Worm (Caenorhabditis elegans) whole organism, young adult: ENCODE results near the gene parn-2.

Experiments
- B0019.2 ChIP-seq: fragments of 200-800 bp; sonication (Bioruptor generic); conservative IDR thresholded peaks from 2 replicates; pipeline ENCODE4 v1.3.6; 2022; ENCODE audit warnings: missing genetic modification reagents, missing genetic modification characterization, missing compliant biosample characterization
- C06A6.2 ChIP-seq: fragments of 200-800 bp; sonication (Bioruptor generic); conservative IDR thresholded peaks from 2 replicates; pipeline ENCODE4 v1.3.6; 2022; ENCODE audit warnings: missing genetic modification characterization, missing compliant biosample characterization
- F33H1.4 ChIP-seq: fragments of 200-800 bp; sonication (Bioruptor generic); IDR thresholded peaks from 2 replicates; pipeline ENCODE4 v1.3.6; 2022; ENCODE audit warnings: missing genetic modification reagents, missing genetic modification characterization, missing compliant biosample characterization
- F52B5.7 ChIP-seq: sonication (generic microtip); optimal IDR thresholded peaks from 2 replicates; lab custom pipeline; 2016; ENCODE audit warnings: mild to moderate bottlenecking, missing genetic modification characterization, missing compliant biosample characterization
- F57C9.4 ChIP-seq: sonication (generic microtip); optimal IDR thresholded peaks from 2 replicates; lab custom pipeline; 2017; ENCODE audit warnings: mild to moderate bottlenecking, missing genetic modification characterization, missing compliant biosample characterization
- K11D2.4 ChIP-seq: fragments of 200-800 bp; sonication (Bioruptor generic); IDR thresholded peaks from 2 replicates; pipeline ENCODE4 v1.3.6; 2022; ENCODE audit warnings: missing genetic modification reagents, missing genetic modification characterization, missing compliant biosample characterization
- Y53G8AR.9 ChIP-seq: fragments of 200-800 bp; sonication (Bioruptor generic); conservative IDR thresholded peaks from 2 replicates; pipeline ENCODE4 v1.3.6; 2022; ENCODE audit warnings: missing genetic modification reagents, missing genetic modification characterization, missing compliant biosample characterization
- Y79H2A.3 ChIP-seq: fragments of 200-800 bp; sonication (Bioruptor generic); conservative IDR thresholded peaks from 2 replicates; pipeline ENCODE4 v1.3.6; 2022; ENCODE audit warnings: missing genetic modification reagents, missing genetic modification characterization, missing compliant biosample characterization
- akir-1 ChIP-seq: fragments of 200-800 bp; sonication (Bioruptor generic); optimal IDR thresholded peaks from 2 replicates; lab custom pipeline; 2018; ENCODE audit warnings: mild to moderate bottlenecking, missing genetic modification characterization, moderate library complexity, missing compliant biosample characterization
- cebp-1 ChIP-seq, 2 experiments: fragments of 200-800 bp in 1 of 2; sonication (Bioruptor generic) in 1 of 2; sonication (generic microtip) in 1 of 2; IDR thresholded peaks in 1 of 2; optimal IDR thresholded peaks in 1 of 2; 2 replicates each; pipeline versions ENCODE4 v1.3.6 to Lab custom; 2017 to 2022; ENCODE audit warnings: missing compliant biosample characterization in 2 of 2, missing genetic modification characterization in 2 of 2, mild to moderate bottlenecking in 1 of 2, missing genetic modification reagents in 1 of 2, moderate library complexity in 1 of 2
- ceh-40 ChIP-seq: fragments of 200-800 bp; sonication (Bioruptor generic); IDR thresholded peaks from 2 replicates; pipeline ENCODE4 v1.3.6; 2022; ENCODE audit warnings: missing genetic modification characterization, missing compliant biosample characterization
- ceh-79 ChIP-seq: sonication (generic microtip); optimal IDR thresholded peaks from 2 replicates; lab custom pipeline; 2017; ENCODE audit warnings: mild to moderate bottlenecking, missing genetic modification characterization, missing compliant biosample characterization
- dox-1 ChIP-seq: fragments of 200-800 bp; sonication (Bioruptor generic); IDR thresholded peaks from 2 replicates; pipeline ENCODE4 v1.3.6; 2022; ENCODE audit warnings: missing genetic modification reagents, missing genetic modification characterization, missing compliant biosample characterization
- dpl-1 ChIP-seq: fragments of 150-350 bp; optimal IDR thresholded peaks from 2 replicates; lab custom pipeline; 2014; ENCODE audit warnings: missing biosample characterization, missing genetic modification reagents, missing genetic modification characterization
- efl-1 ChIP-seq: fragments of 150-350 bp; optimal IDR thresholded peaks from 2 replicates; lab custom pipeline; 2014; ENCODE audit warnings: missing biosample characterization, missing genetic modification reagents, missing genetic modification characterization
- egrh-3 ChIP-seq: fragments of 200-800 bp; sonication (Bioruptor generic); IDR thresholded peaks from 2 replicates; pipeline ENCODE4 v1.3.6; 2022; ENCODE audit warnings: missing genetic modification reagents, missing genetic modification characterization, missing compliant biosample characterization
- gei-17 ChIP-seq: fragments of 200-800 bp; sonication (Bioruptor generic); optimal IDR thresholded peaks from 2 replicates; lab custom pipeline; 2018; ENCODE audit warnings: mild to moderate bottlenecking, missing genetic modification characterization, missing compliant biosample characterization
- hlh-26 ChIP-seq: fragments of 200-800 bp; sonication (Bioruptor generic); conservative IDR thresholded peaks from 2 replicates; pipeline ENCODE4 v1.3.6; 2022; ENCODE audit warnings: missing genetic modification reagents, missing genetic modification characterization, missing compliant biosample characterization
- hmg-1.2 ChIP-seq: fragments of 200-800 bp; sonication (Bioruptor generic); IDR thresholded peaks from 2 replicates; pipeline ENCODE4 v1.3.6; 2022; ENCODE audit warnings: missing genetic modification reagents, missing genetic modification characterization, missing compliant biosample characterization
- hmg-20 ChIP-seq: fragments of 200-800 bp; sonication (Bioruptor generic); IDR thresholded peaks from 2 replicates; pipeline ENCODE4 v1.3.6; 2022; ENCODE audit warnings: missing genetic modification reagents, missing genetic modification characterization, missing compliant biosample characterization
- lin-26 ChIP-seq: fragments of 200-800 bp; sonication (Bioruptor generic); IDR thresholded peaks from 2 replicates; pipeline ENCODE4 v1.3.6; 2022; ENCODE audit warnings: missing genetic modification reagents, missing genetic modification characterization, missing compliant biosample characterization
- lin-35 ChIP-seq, 3 experiments: fragments of 150-350 bp in 2 of 3; sonication (generic microtip) in 1 of 3; optimal IDR thresholded peaks; 2 replicates each; lab custom pipeline; 2014 to 2018; ENCODE audit warnings: missing biosample characterization in 3 of 3, missing genetic modification characterization in 3 of 3, missing genetic modification reagents in 3 of 3
- lin-54 ChIP-seq: fragments of 200-800 bp; sonication (Bioruptor generic); optimal IDR thresholded peaks from 2 replicates; lab custom pipeline; 2018; ENCODE audit warnings: mild to moderate bottlenecking, missing genetic modification characterization, missing compliant biosample characterization
- lir-1 ChIP-seq: fragments of 200-800 bp; sonication (Bioruptor generic); conservative IDR thresholded peaks from 2 replicates; pipeline ENCODE4 v1.3.6; 2022; ENCODE audit warnings: missing genetic modification reagents, missing genetic modification characterization, missing compliant biosample characterization
- lsl-1 ChIP-seq: fragments of 200-800 bp; sonication (Bioruptor generic); optimal IDR thresholded peaks from 2 replicates; lab custom pipeline; 2018; ENCODE audit warnings: mild to moderate bottlenecking, missing genetic modification characterization, moderate library complexity, missing compliant biosample characterization
- madf-6 ChIP-seq: fragments of 200-800 bp; sonication (Bioruptor generic); IDR thresholded peaks from 2 replicates; pipeline ENCODE4 v1.3.6; 2022; ENCODE audit warnings: missing genetic modification reagents, missing genetic modification characterization, missing compliant biosample characterization
- mxl-1 ChIP-seq: sonication (generic microtip); optimal IDR thresholded peaks from 2 replicates; lab custom pipeline; 2016; ENCODE audit warnings: missing genetic modification characterization, missing compliant biosample characterization
- nfyb-1 ChIP-seq: fragments of 200-800 bp; sonication (Bioruptor generic); IDR thresholded peaks from 2 replicates; pipeline ENCODE4 v1.3.6; 2022; ENCODE audit warnings: missing genetic modification reagents, missing genetic modification characterization, missing compliant biosample characterization
- nhr-27 ChIP-seq: fragments of 200-800 bp; sonication (Bioruptor generic); optimal IDR thresholded peaks from 2 replicates; lab custom pipeline; 2018; ENCODE audit warnings: mild to moderate bottlenecking, missing genetic modification characterization, moderate library complexity, missing compliant biosample characterization
- nhr-80 ChIP-seq: sonication (generic microtip); optimal IDR thresholded peaks from 2 replicates; lab custom pipeline; 2016; ENCODE audit warnings: missing genetic modification characterization, missing compliant biosample characterization
- rcor-1 ChIP-seq: fragments of 200-800 bp; sonication (Bioruptor generic); IDR thresholded peaks from 2 replicates; pipeline ENCODE4 v1.3.6; 2022; ENCODE audit warnings: missing genetic modification reagents, missing genetic modification characterization, missing compliant biosample characterization
- repo-1 ChIP-seq: sonication (generic microtip); optimal IDR thresholded peaks from 2 replicates; lab custom pipeline; 2017; ENCODE audit warnings: mild to moderate bottlenecking, missing genetic modification characterization, missing compliant biosample characterization
- sdz-38 ChIP-seq: sonication (generic microtip); optimal IDR thresholded peaks from 2 replicates; lab custom pipeline; 2016; ENCODE audit warnings: missing genotype, missing genetic modification characterization, missing compliant biosample characterization
- snpc-4 ChIP-seq, 5 experiments: fragments of 150-350 bp in 1 of 5; sonication (generic microtip) in 4 of 5; optimal IDR thresholded peaks; 2 replicates each; lab custom pipeline; 2014 to 2018; ENCODE audit warnings: missing genetic modification characterization in 5 of 5, missing biosample characterization in 3 of 5, antibody characterized with exemption in 2 of 5, mild to moderate bottlenecking in 2 of 5, missing compliant biosample characterization in 2 of 5, missing genotype in 2 of 5, moderate library complexity in 2 of 5, missing genetic modification reagents in 1 of 5
- tbp1 ChIP-seq: fragments of 200-800 bp; sonication (Bioruptor generic); optimal IDR thresholded peaks from 2 replicates; lab custom pipeline; 2018; ENCODE audit warnings: mild to moderate bottlenecking, missing genetic modification characterization, missing compliant biosample characterization
- tbx-9 ChIP-seq: sonication (generic microtip); optimal IDR thresholded peaks from 2 replicates; lab custom pipeline; 2016; ENCODE audit warnings: borderline replicate concordance, missing genetic modification characterization, inconsistent platforms, missing compliant biosample characterization
- zfh-2 ChIP-seq: fragments of 200-800 bp; sonication (Bioruptor generic); conservative IDR thresholded peaks from 2 replicates; pipeline ENCODE4 v1.3.6; 2022; ENCODE audit warnings: missing genetic modification reagents, missing genetic modification characterization, missing compliant biosample characterization
- ztf-22 ChIP-seq: fragments of 200-800 bp; sonication (Bioruptor generic); optimal IDR thresholded peaks from 2 replicates; lab custom pipeline; 2018; ENCODE audit warnings: mild to moderate bottlenecking, missing genetic modification characterization, moderate library complexity, missing compliant biosample characterization
- ztf-26 ChIP-seq: sonication (generic microtip); optimal IDR thresholded peaks from 2 replicates; lab custom pipeline; 2017; ENCODE audit warnings: missing genetic modification characterization, missing compliant biosample characterization
- ztf-3 ChIP-seq: fragments of 200-800 bp; sonication (Bioruptor generic); optimal IDR thresholded peaks from 2 replicates; lab custom pipeline; 2018; ENCODE audit warnings: mild to moderate bottlenecking, missing genetic modification characterization, missing compliant biosample characterization
- ztf-6 ChIP-seq: fragments of 200-800 bp; sonication (Bioruptor generic); IDR thresholded peaks from 2 replicates; pipeline ENCODE4 v1.3.6; 2022; ENCODE audit warnings: missing genetic modification reagents, missing genetic modification characterization, missing compliant biosample characterization

The parn-2 gene

ce11 chrII:12228005-12228404, 28.4 kb downstream of the parn-2 start, which contains the start of gene sinh-1:
Gene sinh-1, plus strand, starts transcription at chrII:12228305.
- TF ChIP-seq ztf-26 (tag; lab: Kevin White, UChicago) (no peak), sdz-38 (no peak), C06A6.2 (GFP tag; lab: Robert Waterston, UW) (no peak), nhr-27 (tag; lab: Kevin White, UChicago) (no peak), ceh-40 (GFP tag; lab: Robert Waterston, UW) (no peak), tbx-9 (no peak), akir-1 (no peak), B0019.2 (no peak), ceh-79 (no peak), dpl-1 (GFP tag; lab: Kevin White, UChicago) (no peak), F57C9.4 (tag; lab: Kevin White, UChicago) (no peak), egrh-3 (GFP tag; lab: Robert Waterston, UW) (no peak), Y79H2A.3 (GFP tag; lab: Robert Waterston, UW) (no peak), nfyb-1 (GFP tag; lab: Robert Waterston, UW) (no peak), mxl-1 (tag; lab: Kevin White, UChicago) (no peak), nhr-80 (no peak), lir-1 (no peak), ztf-6 (GFP tag; lab: Robert Waterston, UW) (no peak)

DNA sequence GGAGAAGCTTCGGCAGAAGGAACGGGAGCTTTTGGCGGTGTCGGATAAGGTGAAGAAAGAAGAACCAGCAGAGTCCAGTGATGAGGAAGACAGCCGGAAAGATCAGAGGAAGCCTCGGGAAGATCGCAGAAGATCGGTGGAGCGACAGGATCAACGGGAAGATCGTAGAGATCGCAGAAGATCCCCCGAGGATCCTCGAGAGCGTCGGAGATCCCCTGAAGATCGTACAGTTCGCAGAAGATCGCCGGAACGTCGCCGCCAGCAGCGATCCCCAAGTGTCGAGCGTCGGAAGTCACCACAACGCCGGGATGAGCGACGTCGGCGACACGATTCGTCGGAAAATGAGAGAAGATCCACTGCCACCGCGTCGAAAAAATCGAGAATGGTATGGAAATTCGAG, 30.2 kb downstream of the parn-2 start:
- peak; percentile 45; the same call in 1 of the 2 replicates for TF ChIP-seq zfh-2 (GFP tag; lab: Robert Waterston, UW)
- peak; percentile 57; the same call in 1 of the 2 replicates for TF ChIP-seq egrh-3 (GFP tag; lab: Robert Waterston, UW)
- TF ChIP-seq hlh-26 (GFP tag; lab: Robert Waterston, UW), result no peak

ce11 chrII:12224916-12225406, 31.5 kb downstream of the parn-2 start, which contains the start of the genes pqn-87 and rsr-2:
Gene pqn-87, minus strand, starts transcription at chrII:12225086.
Gene rsr-2, plus strand, starts transcription at chrII:12225356.
- no peak for TF ChIP-seq mxl-1 (tag; lab: Kevin White, UChicago)
- peak; percentile 11; the same call in 1 of the 2 replicates for TF ChIP-seq madf-6 (GFP tag; lab: Robert Waterston, UW)
- peak; percentile 15; the same call in 1 of the 2 replicates for TF ChIP-seq hmg-1.2 (GFP tag; lab: Robert Waterston, UW)
- peak; percentile 51 for TF ChIP-seq lsl-1 (GFP tag; lab: Kevin White, UChicago)
- no peak for TF ChIP-seq ztf-3
- no peak for TF ChIP-seq snpc-4 (GFP tag; optimal IDR thresholded peaks at IDR 0.05; lab: Kevin White, UChicago)
- TF ChIP-seq snpc-4 (tag; optimal IDR thresholded peaks at IDR 0.05; lab: Kevin White, UChicago), result peak in 1 of 4 experiments; percentile 14
- TF ChIP-seq F33H1.4 (GFP tag; lab: Robert Waterston, UW), result peak; percentile 83
- no peak for TF ChIP-seq cebp-1 (GFP tag; IDR thresholded peaks at IDR 0.05; lab: Robert Waterston, UW)
- no peak for TF ChIP-seq cebp-1 (tag; optimal IDR thresholded peaks at IDR 0.05; lab: Kevin White, UChicago)
- TF ChIP-seq dox-1 (GFP tag; lab: Robert Waterston, UW), result peak; percentile 46; the same call in 1 of the 2 replicates
- peak; percentile 55 for TF ChIP-seq efl-1

DNA sequence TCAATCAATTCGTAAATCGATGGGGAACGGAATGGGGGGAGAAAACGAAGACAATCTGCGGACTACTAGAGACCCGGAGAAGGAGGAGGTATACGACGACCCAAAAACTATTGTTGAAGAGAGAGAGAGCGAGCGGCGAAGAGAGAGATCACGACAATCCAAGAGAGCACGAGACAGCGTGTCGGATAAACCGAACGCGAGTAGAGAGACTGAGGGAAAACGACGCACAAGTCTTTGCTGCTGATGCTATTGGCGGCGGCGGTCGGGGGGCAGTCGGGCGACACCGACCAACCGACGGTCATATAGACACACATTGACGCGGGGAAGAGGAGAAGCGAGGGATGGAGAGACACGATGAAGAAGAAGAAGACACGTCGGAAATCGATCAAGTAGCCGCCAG, 33.9 kb downstream of the parn-2 start:
- TF ChIP-seq dox-1 (GFP tag; lab: Robert Waterston, UW), result peak; percentile 75
- peak; percentile 78; the same call in 1 of the 2 replicates for TF ChIP-seq hmg-1.2 (GFP tag; lab: Robert Waterston, UW)
- TF ChIP-seq hmg-20 (GFP tag; lab: Robert Waterston, UW), result peak; percentile 19; the same call in 1 of the 2 replicates
- TF ChIP-seq F33H1.4 (GFP tag; lab: Robert Waterston, UW), result peak; percentile 10; the same call in 1 of the 2 replicates
- peak; percentile 36 for TF ChIP-seq gei-17 (GFP tag; lab: Kevin White, UChicago)
- peak; percentile 27 for TF ChIP-seq lin-54 (GFP tag; lab: Kevin White, UChicago)
- 0 out of 2 replicates have a peak, but pooled peaks have one; percentile 14 for TF ChIP-seq Y53G8AR.9 (GFP tag; lab: Robert Waterston, UW)
- no peak for TF ChIP-seq repo-1
- peak; percentile 83 for TF ChIP-seq rcor-1 (GFP tag; lab: Robert Waterston, UW)
- peak; percentile 34 for TF ChIP-seq tbp1 (GFP tag; lab: Kevin White, UChicago)
- TF ChIP-seq nfyb-1 (GFP tag; lab: Robert Waterston, UW), result peak; percentile 79
- TF ChIP-seq lin-26 (GFP tag; lab: Robert Waterston, UW), result 0 out of 2 replicates have a peak, but pooled peaks have one; percentile 59
- TF ChIP-seq F52B5.7, result peak; percentile 30
- TF ChIP-seq nhr-80, result peak; percentile 40
- no peak for TF ChIP-seq ztf-22 (GFP tag; lab: Kevin White, UChicago)
- peak; percentile 67; the same call in 1 of the 2 replicates for TF ChIP-seq K11D2.4 (GFP tag; lab: Robert Waterston, UW)
- peak in 1 of 3 experiments; percentile 68 for TF ChIP-seq lin-35 (GFP tag; optimal IDR thresholded peaks at IDR 0.05; lab: Kevin White, UChicago)
- peak; percentile 62 for TF ChIP-seq snpc-4 (GFP tag; optimal IDR thresholded peaks at IDR 0.05; lab: Kevin White, UChicago)
- TF ChIP-seq snpc-4 (tag; optimal IDR thresholded peaks at IDR 0.05; lab: Kevin White, UChicago), result peak; percentile 50 to 87 (median 81)
